Worm (Caenorhabditis elegans): Measurements from ENCODE around the gene skr-14.

- no peak for TF ChIP-seq hmbx-1 (tag; optimal IDR thresholded peaks at IDR 0.05)
- no peak for TF ChIP-seq ama-1 (optimal IDR thresholded peaks at IDR 0.05)
- TF ChIP-seq hmg-4 (GFP tag; optimal IDR thresholded peaks at IDR 0.05): no peak
- no peak for TF ChIP-seq hnd-1 (tag; optimal IDR thresholded peaks at IDR 0.05)
- TF ChIP-seq tbx-11 (GFP tag; IDR thresholded peaks at IDR 0.05): no peak
- no peak for TF ChIP-seq pes-1 (GFP tag; IDR thresholded peaks at IDR 0.05)
- no peak for TF ChIP-seq flt-1 (GFP tag; IDR thresholded peaks at IDR 0.05)
- no peak for TF ChIP-seq sea-1 (GFP tag; conservative IDR thresholded peaks at IDR 0.05)
- no peak for TF ChIP-seq ets-7 (tag; optimal IDR thresholded peaks at IDR 0.05)
- no peak for TF ChIP-seq tra-4 (tag; optimal IDR thresholded peaks at IDR 0.05)
- TF ChIP-seq tbx-37 (GFP tag; conservative IDR thresholded peaks at IDR 0.05): no peak
- TF ChIP-seq ceh-36 (tag; optimal IDR thresholded peaks at IDR 0.05): no peak
- TF ChIP-seq scrt-1 (GFP tag; IDR thresholded peaks at IDR 0.05): no peak
- TF ChIP-seq B0310.2 (tag; optimal IDR thresholded peaks at IDR 0.05): no peak
These were observed 49.7 kb upstream of the skr-14 start, which contains the start of gene T08H10.3 for ce11 chrV:4471065-4471464.

All from whole organism, early embryonic.